Worm (Caenorhabditis elegans): ENCODE results near the gene rpt-2.

rpt-2 gene

DNA sequence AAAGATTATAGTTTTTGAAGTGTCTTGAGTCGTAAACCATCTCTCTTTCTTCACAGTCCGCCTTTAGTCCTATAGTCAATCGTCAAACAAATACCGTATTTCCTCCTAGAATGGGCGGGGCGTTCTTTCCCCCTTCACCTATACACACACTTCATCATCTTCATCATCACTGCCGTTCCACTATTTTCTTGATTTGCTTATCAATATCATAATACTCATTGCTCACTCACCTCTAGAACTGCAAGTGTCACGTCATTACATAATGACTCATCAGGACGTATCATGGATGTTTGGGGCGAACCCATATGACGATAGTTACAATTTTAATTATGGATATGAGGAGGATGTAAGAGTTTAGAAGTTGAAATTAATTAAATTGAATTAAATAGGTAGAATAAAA, 6.8 kb downstream of the rpt-2 start:
- TF ChIP-seq fkh-10 (GFP tag; optimal IDR thresholded peaks at IDR 0.05) (no peak), nhr-48 (tag; optimal IDR thresholded peaks at IDR 0.05) (no peak), madf-9 (GFP tag; conservative IDR thresholded peaks at IDR 0.05) (no peak), mdt-29 (GFP tag; IDR thresholded peaks at IDR 0.05) (no peak), dmd-8 (GFP tag; IDR thresholded peaks at IDR 0.05) (no peak), nhr-76 (tag; optimal IDR thresholded peaks at IDR 0.05) (no peak), snpc-4 (tag; optimal IDR thresholded peaks at IDR 0.05) (no peak), duxl-1 (tag; optimal IDR thresholded peaks at IDR 0.05; ENCODE audit: poor library complexity) (no peak), sdz-12 (GFP tag; optimal IDR thresholded peaks at IDR 0.05) (no peak), hif-1 (tag; optimal IDR thresholded peaks at IDR 0.05) (no peak), unc-62 (GFP tag; optimal IDR thresholded peaks at IDR 0.05 in 1 of 2) (peak in 1 of 2 experiments; percentile 92), unc-62 (tag; optimal IDR thresholded peaks at IDR 0.05) (no peak), hmg-1.1 (GFP tag; IDR thresholded peaks at IDR 0.05) (no peak), lin-13 (GFP tag; optimal IDR thresholded peaks at IDR 0.05) (no peak), lin-29 (GFP tag; IDR thresholded peaks at IDR 0.05) (no peak), zfp-2 (tag; optimal IDR thresholded peaks at IDR 0.05) (no peak), dve-1 (tag; optimal IDR thresholded peaks at IDR 0.05; ENCODE audit: insufficient read depth) (peak; percentile 20), zip-2 (tag; optimal IDR thresholded peaks at IDR 0.05) (no peak), nhr-6 (tag; optimal IDR thresholded peaks at IDR 0.05) (peak; percentile 7), ceh-82 (tag; optimal IDR thresholded peaks at IDR 0.05) (no peak), pha-4 (GFP tag; IDR thresholded peaks at IDR 0.05) (no peak), pha-4 (tag; optimal IDR thresholded peaks at IDR 0.05) (peak; percentile 41), zfp-3 (GFP tag; conservative IDR thresholded peaks at IDR 0.05) (no peak), ces-1 (GFP tag; optimal IDR thresholded peaks at IDR 0.05) (no peak), lin-1 (GFP tag; IDR thresholded peaks at IDR 0.05) (no peak), cey-2 (tag; optimal IDR thresholded peaks at IDR 0.05; ENCODE audit: borderline replicate concordance, insufficient read depth) (no peak), nhr-41 (GFP tag; IDR thresholded peaks at IDR 0.05) (no peak), tra-1 (GFP tag; IDR thresholded peaks at IDR 0.05) (no peak), F26F4.8 (GFP tag; conservative IDR thresholded peaks at IDR 0.05) (no peak), daf-19 (GFP tag; conservative IDR thresholded peaks at IDR 0.05) (no peak), ama-1 (optimal IDR thresholded peaks at IDR 0.05) (no peak), mes-2 (tag; optimal IDR thresholded peaks at IDR 0.05; ENCODE audit: poor library complexity, severe bottlenecking) (peak; percentile 14), set-16 (GFP tag; IDR thresholded peaks at IDR 0.05) (no peak), lsy-2 (tag; optimal IDR thresholded peaks at IDR 0.05) (peak in 1 of 2 experiments; percentile 9), mxl-3 (GFP tag; optimal IDR thresholded peaks at IDR 0.05) (no peak)

DNA sequence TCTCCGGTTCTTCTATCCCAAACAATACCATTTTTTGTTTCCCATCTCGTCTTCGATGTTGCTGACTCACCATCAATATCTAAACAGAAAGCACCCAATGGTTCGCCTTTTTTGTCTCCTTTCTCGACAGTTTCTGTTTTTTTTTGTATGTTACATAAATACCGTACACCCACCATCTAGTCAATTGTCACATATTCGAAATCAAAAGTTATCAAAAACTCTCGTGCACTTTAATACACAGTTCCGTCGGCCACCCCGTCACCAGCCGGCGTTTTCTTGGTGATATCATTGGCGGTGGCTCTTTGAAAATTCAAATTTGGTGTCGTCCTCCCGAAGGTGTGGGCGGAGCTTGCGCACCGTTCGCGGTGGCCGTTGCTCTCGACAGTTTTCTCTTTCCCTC, 9.5 kb downstream of the rpt-2 start:
- TF ChIP-seq aha-1 (tag) (peak; percentile 95), snpc-4 (tag; optimal IDR thresholded peaks at IDR 0.05) (no peak), lsy-2 (tag; optimal IDR thresholded peaks at IDR 0.05) (peak in 1 of 2 experiments; percentile 8), lin-39 (tag; optimal IDR thresholded peaks at IDR 0.05) (no peak), unc-62 (GFP tag; optimal IDR thresholded peaks at IDR 0.05 in 1 of 2) (no peak), unc-62 (tag; optimal IDR thresholded peaks at IDR 0.05) (no peak), ceh-32 (tag; optimal IDR thresholded peaks at IDR 0.05; ENCODE audit: poor library complexity) (no peak), fkh-10 (GFP tag; optimal IDR thresholded peaks at IDR 0.05) (no peak), nhr-77 (tag; optimal IDR thresholded peaks at IDR 0.05) (no peak), set-16 (GFP tag; IDR thresholded peaks at IDR 0.05) (0 out of 2 replicates have a peak, but pooled peaks have one; percentile 46), dve-1 (tag; optimal IDR thresholded peaks at IDR 0.05; ENCODE audit: insufficient read depth) (peak; percentile 13), egl-43 (GFP tag; IDR thresholded peaks at IDR 0.05) (0 out of 2 replicates have a peak, but pooled peaks have one; percentile 14), nhr-25 (tag; optimal IDR thresholded peaks at IDR 0.05; ENCODE audit: borderline replicate concordance, insufficient read depth) (no peak), Y75B8A.6 (GFP tag; IDR thresholded peaks at IDR 0.05) (no peak), spr-3 (GFP tag; optimal IDR thresholded peaks at IDR 0.05) (no peak), dmd-9 (GFP tag; IDR thresholded peaks at IDR 0.05) (no peak)

All from whole organism, L4 larva.